Fruit fly (Drosophila melanogaster) whole organism, embryonic: ENCODE data around the gene CG32095.

Experiments
- Abd-B ChIP-seq: fragments of 200-800 bp; sonication (Bioruptor generic); optimal IDR thresholded peaks from 2 replicates; lab custom pipeline; 2018; ENCODE audit warnings: missing biosample characterization, mild to moderate bottlenecking, missing genetic modification characterization, moderate library complexity
- Ada2b ChIP-seq: fragments of 200-800 bp; sonication (Bioruptor generic); IDR thresholded peaks from 2 replicates; pipeline ENCODE4 v1.3.6; 2022; ENCODE audit warnings: missing biosample characterization, missing genetic modification characterization
- Bdp1 ChIP-seq: fragments of 200-800 bp; sonication (Bioruptor generic); optimal IDR thresholded peaks from 3 replicates; lab custom pipeline; 2016; ENCODE audit warnings: missing biosample characterization, missing genetic modification characterization
- CG10321 ChIP-seq: fragments of 200-800 bp; sonication (Bioruptor generic); IDR thresholded peaks from 2 replicates; pipeline ENCODE4 v1.3.6; 2022; ENCODE audit warnings: missing biosample characterization, missing genetic modification characterization
- CG10366 ChIP-seq: fragments of 200-800 bp; sonication (Bioruptor generic); IDR thresholded peaks from 2 replicates; pipeline ENCODE4 v1.3.6; 2022; ENCODE audit warnings: missing biosample characterization, missing genetic modification characterization
- CG11695 ChIP-seq: fragments of 200-800 bp; sonication (Bioruptor generic); IDR thresholded peaks from 3 replicates; pipeline ENCODE4 v1.3.6; 2022; ENCODE audit warnings: missing biosample characterization, missing genetic modification characterization
- CG14014 ChIP-seq: fragments of 200-800 bp; sonication (Bioruptor generic); IDR thresholded peaks from 2 replicates; pipeline ENCODE4 v1.3.6; 2022; ENCODE audit warnings: missing biosample characterization, missing genetic modification characterization
- CG14667 ChIP-seq: fragments of 200-800 bp; sonication (Bioruptor generic); IDR thresholded peaks from 2 replicates; pipeline ENCODE4 v1.3.6; 2022; ENCODE audit warnings: missing biosample characterization, missing genetic modification characterization
- CG17359 ChIP-seq: fragments of 200-800 bp; sonication (Bioruptor generic); optimal IDR thresholded peaks from 3 replicates; lab custom pipeline; 2018; ENCODE audit warnings: missing biosample characterization, mild to moderate bottlenecking, missing genetic modification characterization, moderate library complexity
- CG17829 ChIP-seq: fragments of 200-800 bp; optimal IDR thresholded peaks from 2 replicates; lab custom pipeline; 2019; ENCODE audit warnings: missing biosample characterization, mild to moderate bottlenecking, missing genetic modification characterization, moderate library complexity
- CG18599 ChIP-seq: fragments of 200-800 bp; sonication (Bioruptor generic); optimal IDR thresholded peaks from 3 replicates; lab custom pipeline; 2017; ENCODE audit warnings: missing biosample characterization, missing genetic modification characterization, mild to moderate bottlenecking, moderate library complexity, missing genetic modification reagents
- CG31224 ChIP-seq: fragments of 200-800 bp; sonication (Bioruptor generic); IDR thresholded peaks from 2 replicates; pipeline ENCODE4 v1.3.6; 2022; ENCODE audit warnings: missing biosample characterization, missing genetic modification characterization
- CG3726 ChIP-seq: fragments of 200-800 bp; sonication (Bioruptor generic); IDR thresholded peaks from 3 replicates; pipeline ENCODE4, ENCODE4 v1.3.6; 2022; ENCODE audit warnings: missing biosample characterization, missing genetic modification characterization
- CG6272 ChIP-seq: fragments of 200-800 bp; sonication (Bioruptor generic); IDR thresholded peaks from 2 replicates; pipeline ENCODE4 v1.3.6; 2022; ENCODE audit warnings: missing biosample characterization, missing genetic modification characterization
- CG6683 ChIP-seq: fragments of 200-800 bp; sonication (Bioruptor generic); optimal IDR thresholded peaks from 2 replicates; lab custom pipeline; 2017; ENCODE audit warnings: missing biosample characterization, mild to moderate bottlenecking, missing genetic modification characterization, missing genetic modification reagents
- CG6765 ChIP-seq: fragments of 200-800 bp; sonication (Bioruptor generic); optimal IDR thresholded peaks from 3 replicates; lab custom pipeline; 2017; ENCODE audit warnings: missing biosample characterization, mild to moderate bottlenecking, missing genetic modification characterization
- CG7556 ChIP-seq: fragments of 200-800 bp; sonication (Bioruptor generic); optimal IDR thresholded peaks from 2 replicates; lab custom pipeline; 2017; ENCODE audit warnings: missing biosample characterization, mild to moderate bottlenecking, missing genetic modification characterization
- CG8388 ChIP-seq: fragments of 200-800 bp; sonication (Bioruptor generic); optimal IDR thresholded peaks from 2 replicates; lab custom pipeline; 2019; ENCODE audit warnings: missing biosample characterization, mild to moderate bottlenecking, missing genetic modification characterization, moderate library complexity
- Dad ChIP-seq: fragments of 200-800 bp; sonication (Bioruptor generic); optimal IDR thresholded peaks from 3 replicates; lab custom pipeline; 2016; ENCODE audit warnings: missing biosample characterization, missing genetic modification characterization
- Dek ChIP-seq: fragments of 200-800 bp; sonication (Bioruptor generic); optimal IDR thresholded peaks from 3 replicates; lab custom pipeline; 2019; ENCODE audit warnings: missing biosample characterization, mild to moderate bottlenecking, missing genetic modification characterization, moderate library complexity
- Dll ChIP-seq: fragments of 200-800 bp; sonication (Bioruptor generic); IDR thresholded peaks from 4 replicates; pipeline ENCODE4 v1.3.6; 2022; ENCODE audit warnings: missing biosample characterization, missing genetic modification characterization; ENCODE audit not compliant: partially characterized antibody
- H2.0 ChIP-seq: fragments of 200-800 bp; sonication (Bioruptor generic); IDR thresholded peaks from 2 replicates; pipeline ENCODE4 v1.3.6; 2022; ENCODE audit warnings: missing biosample characterization, missing genetic modification characterization
- Hmr ChIP-seq: fragments of 200-800 bp; sonication (Bioruptor generic); optimal IDR thresholded peaks from 3 replicates; lab custom pipeline; 2017; ENCODE audit warnings: mild to moderate bottlenecking, missing biosample characterization, missing genetic modification reagents, missing genetic modification characterization
- Hr51 ChIP-seq, 2 experiments: fragments of 200-800 bp; sonication (Bioruptor generic); optimal IDR thresholded peaks; 2 replicates in 1 of 2; 3 replicates in 1 of 2; lab custom pipeline; 2016 to 2018; ENCODE audit warnings: missing biosample characterization in 2 of 2, missing genetic modification characterization in 2 of 2, mild to moderate bottlenecking in 1 of 2, moderate library complexity in 1 of 2
- Myb ChIP-seq: fragments of 200-800 bp; sonication (Bioruptor generic); optimal IDR thresholded peaks from 2 replicates; lab custom pipeline; 2016; ENCODE audit warnings: missing biosample characterization, missing genetic modification characterization
- NfI ChIP-seq: fragments of 200-800 bp; sonication (Bioruptor generic); optimal IDR thresholded peaks from 3 replicates; lab custom pipeline; 2018; ENCODE audit warnings: missing biosample characterization, mild to moderate bottlenecking, missing genetic modification characterization, moderate library complexity
- Scr ChIP-seq: fragments of 200-800 bp; sonication (Bioruptor generic); IDR thresholded peaks from 2 replicates; pipeline ENCODE4 v1.3.6; 2022; ENCODE audit warnings: missing biosample characterization, missing genetic modification characterization; ENCODE audit not compliant: partially characterized antibody
- Side ChIP-seq: fragments of 200-800 bp; sonication (Bioruptor generic); optimal IDR thresholded peaks from 2 replicates; lab custom pipeline; 2016; ENCODE audit warnings: missing biosample characterization, missing genetic modification characterization
- Taf1 ChIP-seq: fragments of 200-800 bp; sonication (Bioruptor generic); IDR thresholded peaks from 2 replicates; pipeline ENCODE4 v1.3.6; 2022; ENCODE audit warnings: missing biosample characterization, missing genetic modification characterization
- Vsx1 ChIP-seq: fragments of 200-800 bp; sonication (Bioruptor generic); optimal IDR thresholded peaks from 2 replicates; lab custom pipeline; 2017; ENCODE audit warnings: missing biosample characterization, mild to moderate bottlenecking, missing genetic modification characterization, missing genetic modification reagents
- bowl ChIP-seq: fragments of 200-800 bp; sonication (Bioruptor generic); IDR thresholded peaks from 2 replicates; pipeline ENCODE4 v1.3.6; 2022; ENCODE audit warnings: missing biosample characterization, missing genetic modification characterization
- bsh ChIP-seq, 2 experiments: fragments of 200-800 bp; sonication (Bioruptor generic); optimal IDR thresholded peaks; 2 replicates each; lab custom pipeline; 2017 to 2018; ENCODE audit warnings: mild to moderate bottlenecking in 2 of 2, missing biosample characterization in 2 of 2, missing genetic modification characterization in 2 of 2, moderate library complexity in 1 of 2
- ci ChIP-seq: fragments of 200-800 bp; sonication (Bioruptor generic); IDR thresholded peaks from 3 replicates; pipeline ENCODE4 v1.3.6; 2022; ENCODE audit warnings: missing biosample characterization, missing genetic modification characterization
- dimm ChIP-seq: fragments of 200-800 bp; sonication (Bioruptor generic); IDR thresholded peaks from 2 replicates; pipeline ENCODE4 v1.3.6; 2022; ENCODE audit warnings: missing biosample characterization, missing genetic modification characterization
- dm ChIP-seq: fragments of 200-800 bp; sonication (Bioruptor generic); optimal IDR thresholded peaks from 3 replicates; lab custom pipeline; 2016; ENCODE audit warnings: missing biosample characterization, missing genetic modification characterization
- gcm2 ChIP-seq: fragments of 200-800 bp; sonication (Bioruptor generic); optimal IDR thresholded peaks from 2 replicates; lab custom pipeline; 2016; ENCODE audit warnings: missing biosample characterization, missing genetic modification characterization
- gsb ChIP-seq: fragments of 200-800 bp; sonication (Bioruptor generic); IDR thresholded peaks from 2 replicates; pipeline ENCODE4 v1.3.6; 2022; ENCODE audit warnings: missing biosample characterization, missing genetic modification characterization
- nau ChIP-seq: fragments of 200-800 bp; sonication (Bioruptor generic); optimal IDR thresholded peaks from 3 replicates; lab custom pipeline; 2017; ENCODE audit warnings: missing biosample characterization, mild to moderate bottlenecking, missing genetic modification characterization, missing genetic modification reagents
- pho ChIP-seq: fragments of 200-800 bp; sonication (Bioruptor generic); optimal IDR thresholded peaks from 2 replicates; lab custom pipeline; 2016; ENCODE audit warnings: missing biosample characterization, missing genetic modification characterization
- pros ChIP-seq: fragments of 200-800 bp; sonication (Bioruptor generic); optimal IDR thresholded peaks from 3 replicates; lab custom pipeline; 2019; ENCODE audit warnings: missing biosample characterization, mild to moderate bottlenecking, missing genetic modification characterization, moderate library complexity
- ro ChIP-seq: fragments of 200-800 bp; sonication (Bioruptor generic); IDR thresholded peaks from 2 replicates; pipeline ENCODE4 v1.3.6; 2022; ENCODE audit warnings: missing biosample characterization, missing genetic modification characterization
- schlank ChIP-seq: fragments of 200-800 bp; sonication (Bioruptor generic); optimal IDR thresholded peaks from 2 replicates; lab custom pipeline; 2018; ENCODE audit warnings: missing biosample characterization, mild to moderate bottlenecking, missing genetic modification characterization
- slp2 ChIP-seq: fragments of 200-800 bp; sonication (Bioruptor generic); optimal IDR thresholded peaks from 2 replicates; lab custom pipeline; 2016; ENCODE audit warnings: missing biosample characterization, missing genetic modification characterization
- tio ChIP-seq: fragments of 200-800 bp; sonication (Bioruptor generic); optimal IDR thresholded peaks from 2 replicates; lab custom pipeline; 2017; ENCODE audit warnings: missing biosample characterization, missing genetic modification characterization, inconsistent platforms
- tna ChIP-seq: fragments of 200-800 bp; sonication (Bioruptor generic); IDR thresholded peaks from 2 replicates; pipeline ENCODE4 v1.3.6; 2022; ENCODE audit warnings: missing biosample characterization, missing genetic modification characterization; ENCODE audit not compliant: partially characterized antibody
- trh ChIP-seq: fragments of 200-800 bp; sonication (Bioruptor generic); optimal IDR thresholded peaks from 2 replicates; lab custom pipeline; 2016; ENCODE audit warnings: missing biosample characterization, missing genetic modification characterization
- vnd ChIP-seq: fragments of 200-800 bp; sonication (Bioruptor generic); IDR thresholded peaks from 3 replicates; pipeline ENCODE4 v1.3.6; 2022; ENCODE audit warnings: missing biosample characterization, missing genetic modification characterization; ENCODE audit not compliant: partially characterized antibody
- wdn ChIP-seq: fragments of 200-800 bp; sonication (Bioruptor generic); IDR thresholded peaks from 2 replicates; pipeline ENCODE4 v1.3.6; 2022; ENCODE audit warnings: missing biosample characterization, missing genetic modification characterization

The CG32095 gene

DNA sequence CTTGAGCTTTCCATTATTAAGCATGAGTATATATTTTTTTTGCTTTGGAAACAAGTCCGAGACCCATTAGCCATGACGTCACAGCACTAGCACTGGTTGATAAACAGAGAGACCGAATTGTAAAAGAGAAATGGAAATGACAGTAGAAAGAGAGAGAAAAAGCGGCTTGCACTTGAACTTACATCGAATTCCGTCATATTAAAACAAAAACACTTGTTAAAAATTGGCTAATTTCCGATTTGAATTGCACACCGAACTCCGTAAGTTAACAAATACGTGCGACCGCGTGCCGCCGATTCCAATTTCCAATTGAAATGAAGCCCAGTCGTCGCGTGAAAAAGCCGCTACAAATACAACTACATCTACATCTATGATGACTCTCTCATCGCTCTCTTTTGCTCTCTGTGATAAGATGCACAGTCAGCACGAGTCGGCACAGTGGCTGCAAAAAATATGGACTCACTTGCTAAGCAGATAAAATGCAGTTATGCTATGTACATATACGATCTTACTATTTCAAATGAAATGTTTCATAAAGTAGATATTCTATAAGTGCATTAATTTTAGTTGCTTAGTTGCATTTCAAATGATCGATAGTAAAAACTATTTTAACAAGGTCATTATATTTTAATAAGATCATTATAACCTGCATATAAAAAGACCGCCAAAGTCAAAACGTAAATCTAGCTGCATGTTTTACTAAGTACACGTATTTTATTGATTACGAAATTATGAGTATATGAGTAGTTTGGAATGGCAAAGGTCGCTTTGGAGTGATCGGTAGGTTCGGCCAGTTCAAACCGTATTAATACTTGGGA, 5.7 kb downstream of the CG32095 start (continued):
- TF ChIP-seq CG7556 (GFP tag; lab: Kevin White, UChicago): peak; percentile 20
- TF ChIP-seq Taf1: 0 out of 2 replicates have a peak, but pooled peaks have one; percentile 18
- no peak for TF ChIP-seq Abd-B (GFP tag; lab: Kevin White, UChicago)
- no peak for TF ChIP-seq dimm (GFP tag; lab: Robert Waterston, UW)
- TF ChIP-seq schlank (tag; lab: Kevin White, UChicago): no peak
- peak; percentile 13; the same call in 1 of the 2 replicates for TF ChIP-seq tna (GFP tag; lab: Robert Waterston, UW)
- TF ChIP-seq trh (GFP tag; lab: Kevin White, UChicago): no peak
- TF ChIP-seq CG17829 (tag; lab: Kevin White, UChicago): peak; percentile 53
- TF ChIP-seq CG6272 (GFP tag; lab: Robert Waterston, UW): no peak
- TF ChIP-seq pho: peak; percentile 19
- peak; percentile 62; the same call in 1 of the 2 replicates for TF ChIP-seq CG14014 (GFP tag; lab: Robert Waterston, UW)
- TF ChIP-seq CG11695 (GFP tag; lab: Robert Waterston, UW): peak; percentile 53; the same call in 1 of the 3 replicates
- TF ChIP-seq tio (GFP tag; lab: Kevin White, UChicago): no peak
- TF ChIP-seq gsb: peak; percentile 32; the same call in 1 of the 2 replicates
- peak; percentile 8; the same call in 1 of the 3 replicates for TF ChIP-seq CG3726 (GFP tag; lab: Robert Waterston, UW)
- no peak for TF ChIP-seq CG6683 (GFP tag; lab: Kevin White, UChicago)
- TF ChIP-seq Vsx1 (GFP tag; lab: Kevin White, UChicago): peak; percentile 73
- 0 out of 2 replicates have a peak, but pooled peaks have one; percentile 38 for TF ChIP-seq wdn
- peak; percentile 54 for TF ChIP-seq dm (GFP tag; lab: Kevin White, UChicago)
- no peak for TF ChIP-seq Bdp1 (GFP tag; lab: Kevin White, UChicago)
- TF ChIP-seq pros (GFP tag; lab: Kevin White, UChicago): no peak
- no peak for TF ChIP-seq slp2 (GFP tag; lab: Kevin White, UChicago)
- TF ChIP-seq ro (GFP tag; lab: Robert Waterston, UW): no peak
- TF ChIP-seq Dad: no peak
- peak; percentile 54; the same call in 1 of the 2 replicates for TF ChIP-seq H2.0 (GFP tag; lab: Robert Waterston, UW)
- TF ChIP-seq CG10366: no peak
- no peak for TF ChIP-seq Myb (GFP tag; lab: Kevin White, UChicago)
- no peak for TF ChIP-seq CG14667 (GFP tag; lab: Robert Waterston, UW)
- TF ChIP-seq vnd: no peak
- TF ChIP-seq CG10321 (GFP tag; lab: Robert Waterston, UW): 0 out of 2 replicates have a peak, but pooled peaks have one; percentile 22
- TF ChIP-seq ci (GFP tag; lab: Robert Waterston, UW): peak; percentile 65; the same call in 2 of the 3 replicates
- peak; percentile 29 for TF ChIP-seq Hmr
- TF ChIP-seq Hr51 (GFP tag; optimal IDR thresholded peaks at IDR 0.05; lab: Kevin White, UChicago): no peak
- no peak for TF ChIP-seq gcm2 (GFP tag; lab: Kevin White, UChicago)
- peak; percentile 33 for TF ChIP-seq NfI (GFP tag; lab: Kevin White, UChicago)
- TF ChIP-seq CG6765: peak; percentile 4
- peak; percentile 19; the same call in 1 of the 2 replicates for TF ChIP-seq Scr (GFP tag; lab: Robert Waterston, UW)
- peak; percentile 60; the same call in 1 of the 4 replicates for TF ChIP-seq Dll (GFP tag; lab: Robert Waterston, UW)
- peak; percentile 41 for TF ChIP-seq CG17359 (tag; lab: Kevin White, UChicago)
- 0 out of 2 replicates have a peak, but pooled peaks have one; percentile 22 for TF ChIP-seq CG31224 (GFP tag; lab: Robert Waterston, UW)
- TF ChIP-seq CG18599 (GFP tag; lab: Kevin White, UChicago): peak; percentile 28
- TF ChIP-seq bowl (GFP tag; lab: Robert Waterston, UW): no peak
- TF ChIP-seq Side (GFP tag; lab: Kevin White, UChicago): peak; percentile 44
- peak; percentile 11 for TF ChIP-seq nau (GFP tag; lab: Kevin White, UChicago)
- peak; percentile 100 for TF ChIP-seq CG8388
- TF ChIP-seq Dek (tag; lab: Kevin White, UChicago): peak; percentile 5
- peak; percentile 34 to 42 for TF ChIP-seq bsh (GFP tag; optimal IDR thresholded peaks at IDR 0.05; lab: Kevin White, UChicago)
- TF ChIP-seq Ada2b (GFP tag; lab: Robert Waterston, UW): 0 out of 2 replicates have a peak, but pooled peaks have one; percentile 20
